Worm (Caenorhabditis elegans): Measurements from ENCODE around the gene Y48G9A.11.

DNA sequence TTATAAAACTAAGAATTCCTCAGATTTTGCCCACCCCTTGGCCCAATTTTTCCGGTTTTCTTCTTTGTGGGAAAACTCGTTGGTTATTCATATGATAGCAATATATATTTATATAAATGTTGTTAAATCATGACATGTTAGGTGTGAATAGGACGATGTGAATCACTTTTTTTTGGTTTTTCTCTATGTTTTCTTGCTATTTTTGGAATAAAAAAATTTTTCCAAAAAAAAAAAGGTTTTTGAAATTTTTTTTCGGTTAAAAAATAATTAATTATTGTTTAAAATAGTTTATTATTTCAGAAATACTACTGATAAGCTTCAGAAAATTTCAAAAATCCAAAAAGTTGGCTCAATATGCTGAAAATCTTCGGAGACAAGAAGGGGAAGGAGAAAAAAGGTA lies 24.3 kb downstream of the Y48G9A.11 start, which contains the start of gene Y48G9A.9:
- TF ChIP-seq nhr-237 (tag; optimal IDR thresholded peaks at IDR 0.05) (no peak), snpc-4 (tag; optimal IDR thresholded peaks at IDR 0.05) (no peak), lin-13 (tag; optimal IDR thresholded peaks at IDR 0.05) (no peak), pha-4 (tag; optimal IDR thresholded peaks at IDR 0.05) (no peak), unc-62 (GFP tag; optimal IDR thresholded peaks at IDR 0.05) (no peak), lsy-2 (tag; optimal IDR thresholded peaks at IDR 0.05) (no peak), mls-2 (tag; optimal IDR thresholded peaks at IDR 0.05) (no peak), nhr-76 (tag; optimal IDR thresholded peaks at IDR 0.05) (no peak)

All from whole organism, mixed stage, embryonic.